Fruit fly (Drosophila melanogaster) whole organism, embryonic: Measurements from ENCODE around the gene CG43915.

Experiments
- Ada2b ChIP-seq: fragments of 200-800 bp; sonication (Bioruptor generic); IDR thresholded peaks from 2 replicates; pipeline ENCODE4 v1.3.6; 2022; ENCODE audit warnings: missing biosample characterization, missing genetic modification characterization
- CG10654 ChIP-seq: fragments of 200-800 bp; sonication (Bioruptor generic); optimal IDR thresholded peaks from 2 replicates; lab custom pipeline; 2016; ENCODE audit warnings: missing biosample characterization, missing genetic modification characterization
- CG12659 ChIP-seq: fragments of 200-800 bp; sonication (Bioruptor generic); optimal IDR thresholded peaks from 3 replicates; lab custom pipeline; 2017; ENCODE audit warnings: mild to moderate bottlenecking, missing biosample characterization, missing genetic modification reagents, missing genetic modification characterization
- CG13894 ChIP-seq: fragments of 200-800 bp; sonication (Bioruptor generic); optimal IDR thresholded peaks from 3 replicates; lab custom pipeline; 2018; ENCODE audit warnings: missing biosample characterization, mild to moderate bottlenecking, missing genetic modification characterization, moderate library complexity
- CG14050 ChIP-seq: fragments of 200-800 bp; sonication (Bioruptor generic); IDR thresholded peaks from 3 replicates; pipeline ENCODE4 v1.3.6; 2022; ENCODE audit warnings: missing biosample characterization, missing genetic modification characterization
- CG1529 ChIP-seq: fragments of 200-800 bp; sonication (Bioruptor generic); optimal IDR thresholded peaks from 3 replicates; lab custom pipeline; 2018; ENCODE audit warnings: missing biosample characterization, missing genetic modification characterization
- CG15601 ChIP-seq: fragments of 200-800 bp; sonication (Bioruptor generic); optimal IDR thresholded peaks from 3 replicates; lab custom pipeline; 2019; ENCODE audit warnings: missing biosample characterization, mild to moderate bottlenecking, missing genetic modification characterization, moderate library complexity
- CG1647 ChIP-seq: fragments of 200-800 bp; sonication (Bioruptor generic); optimal IDR thresholded peaks from 3 replicates; lab custom pipeline; 2016; ENCODE audit warnings: missing biosample characterization, missing genetic modification characterization
- CG1792 ChIP-seq: fragments of 200-800 bp; sonication (Bioruptor generic); optimal IDR thresholded peaks from 2 replicates; lab custom pipeline; 2016; ENCODE audit warnings: missing biosample characterization, missing genetic modification characterization
- CG18599 ChIP-seq: fragments of 200-800 bp; sonication (Bioruptor generic); optimal IDR thresholded peaks from 3 replicates; lab custom pipeline; 2017; ENCODE audit warnings: missing biosample characterization, missing genetic modification characterization, mild to moderate bottlenecking, moderate library complexity, missing genetic modification reagents
- CG18619 ChIP-seq: fragments of 200-800 bp; sonication (Bioruptor generic); optimal IDR thresholded peaks from 3 replicates; lab custom pipeline; 2017; ENCODE audit warnings: missing biosample characterization, mild to moderate bottlenecking, missing genetic modification characterization
- CG2116 ChIP-seq: fragments of 200-800 bp; sonication (Bioruptor generic); optimal IDR thresholded peaks from 3 replicates; lab custom pipeline; 2018; ENCODE audit warnings: missing biosample characterization, mild to moderate bottlenecking, missing genetic modification characterization
- CG2120 ChIP-seq: fragments of 200-800 bp; sonication (Bioruptor generic); optimal IDR thresholded peaks from 3 replicates; lab custom pipeline; 2016; ENCODE audit warnings: missing biosample characterization, missing genetic modification characterization
- CG31388 ChIP-seq: fragments of 200-800 bp; sonication (Bioruptor generic); optimal IDR thresholded peaks from 2 replicates; lab custom pipeline; 2016; ENCODE audit warnings: missing biosample characterization, missing genetic modification characterization
- CG3163 ChIP-seq: fragments of 200-800 bp; sonication (Bioruptor generic); optimal IDR thresholded peaks from 3 replicates; lab custom pipeline; 2016; ENCODE audit warnings: missing biosample characterization, missing genetic modification characterization
- CG4617 ChIP-seq: fragments of 200-800 bp; sonication (Bioruptor generic); optimal IDR thresholded peaks from 3 replicates; lab custom pipeline; 2016; ENCODE audit warnings: missing biosample characterization, missing genetic modification characterization, borderline replicate concordance
- CG4730 ChIP-seq: fragments of 200-800 bp; sonication (Bioruptor generic); IDR thresholded peaks from 2 replicates; pipeline ENCODE4 v1.3.6; 2022; ENCODE audit warnings: missing biosample characterization, missing genetic modification characterization
- CG7556 ChIP-seq: fragments of 200-800 bp; sonication (Bioruptor generic); optimal IDR thresholded peaks from 2 replicates; lab custom pipeline; 2017; ENCODE audit warnings: missing biosample characterization, mild to moderate bottlenecking, missing genetic modification characterization
- CG9727 ChIP-seq: fragments of 200-800 bp; sonication (Bioruptor generic); optimal IDR thresholded peaks from 3 replicates; lab custom pipeline; 2017; ENCODE audit warnings: missing biosample characterization, mild to moderate bottlenecking, missing genetic modification characterization
- CG9797 ChIP-seq: fragments of 200-800 bp; sonication (Bioruptor generic); optimal IDR thresholded peaks from 3 replicates; lab custom pipeline; 2018; ENCODE audit warnings: missing biosample characterization, mild to moderate bottlenecking, missing genetic modification characterization
- CoRest ChIP-seq: fragments of 200-800 bp; sonication (Bioruptor generic); optimal IDR thresholded peaks from 3 replicates; lab custom pipeline; 2018; ENCODE audit warnings: missing biosample characterization, mild to moderate bottlenecking, missing genetic modification characterization, moderate library complexity
- CrebB ChIP-seq: fragments of 200-800 bp; sonication (Bioruptor generic); optimal IDR thresholded peaks from 3 replicates; lab custom pipeline; 2018; ENCODE audit warnings: missing biosample characterization, mild to moderate bottlenecking, missing genetic modification characterization
- Dip2 ChIP-seq: fragments of 200-800 bp; sonication (Bioruptor generic); IDR thresholded peaks from 2 replicates; pipeline ENCODE4 v1.3.6; 2022; ENCODE audit warnings: missing biosample characterization, missing genetic modification characterization
- Hmr ChIP-seq: fragments of 200-800 bp; sonication (Bioruptor generic); optimal IDR thresholded peaks from 3 replicates; lab custom pipeline; 2017; ENCODE audit warnings: mild to moderate bottlenecking, missing biosample characterization, missing genetic modification reagents, missing genetic modification characterization
- Hr51 ChIP-seq, 2 experiments: fragments of 200-800 bp; sonication (Bioruptor generic); optimal IDR thresholded peaks; 2 replicates in 1 of 2; 3 replicates in 1 of 2; lab custom pipeline; 2016 to 2018; ENCODE audit warnings: missing biosample characterization in 2 of 2, missing genetic modification characterization in 2 of 2, mild to moderate bottlenecking in 1 of 2, moderate library complexity in 1 of 2
- Mad ChIP-seq: fragments of 200-800 bp; sonication (Bioruptor generic); optimal IDR thresholded peaks from 2 replicates; lab custom pipeline; 2016; ENCODE audit warnings: missing biosample characterization, missing genetic modification characterization
- Oli ChIP-seq: fragments of 200-800 bp; sonication (Bioruptor generic); optimal IDR thresholded peaks from 2 replicates; lab custom pipeline; 2018; ENCODE audit warnings: missing biosample characterization, mild to moderate bottlenecking, missing genetic modification characterization, moderate library complexity
- Tbp ChIP-seq: fragments of >200 bp; optimal IDR thresholded peaks from 2 replicates; lab custom pipeline; 2018; ENCODE audit warnings: missing biosample characterization, missing genetic modification characterization
- Xbp1 ChIP-seq: fragments of 200-800 bp; sonication (Bioruptor generic); optimal IDR thresholded peaks from 3 replicates; lab custom pipeline; 2016; ENCODE audit warnings: missing biosample characterization, mild to moderate bottlenecking, missing genetic modification characterization
- ap ChIP-seq: fragments of 200-800 bp; sonication (Bioruptor generic); IDR thresholded peaks from 2 replicates; pipeline ENCODE4 v1.3.6; 2022; ENCODE audit warnings: missing biosample characterization, missing genetic modification characterization
- bsh ChIP-seq, 2 experiments: fragments of 200-800 bp; sonication (Bioruptor generic); optimal IDR thresholded peaks; 2 replicates each; lab custom pipeline; 2017 to 2018; ENCODE audit warnings: mild to moderate bottlenecking in 2 of 2, missing biosample characterization in 2 of 2, missing genetic modification characterization in 2 of 2, moderate library complexity in 1 of 2
- chm ChIP-seq: fragments of 200-800 bp; sonication (Bioruptor generic); IDR thresholded peaks from 2 replicates; pipeline ENCODE4 v1.3.6; 2022; ENCODE audit warnings: missing biosample characterization, missing genetic modification characterization
- crp ChIP-seq, 2 experiments: fragments of 200-800 bp; sonication (Bioruptor generic); optimal IDR thresholded peaks; 2 replicates in 1 of 2; 3 replicates in 1 of 2; lab custom pipeline; 2017; ENCODE audit warnings: missing biosample characterization in 2 of 2, missing genetic modification characterization in 2 of 2, mild to moderate bottlenecking in 1 of 2, moderate library complexity in 1 of 2
- dati ChIP-seq: fragments of 200-800 bp; sonication (Bioruptor generic); IDR thresholded peaks from 2 replicates; pipeline ENCODE4 v1.3.6; 2022; ENCODE audit warnings: missing biosample characterization, missing genetic modification characterization
- fd3F ChIP-seq: fragments of 200-800 bp; sonication (Bioruptor generic); optimal IDR thresholded peaks from 2 replicates; lab custom pipeline; 2018; ENCODE audit warnings: missing biosample characterization, mild to moderate bottlenecking, missing genetic modification characterization, moderate library complexity
- gfzf ChIP-seq: fragments of 200-800 bp; sonication (Bioruptor generic); optimal IDR thresholded peaks from 2 replicates; lab custom pipeline; 2016; ENCODE audit warnings: missing biosample characterization, mild to moderate bottlenecking, missing genetic modification characterization, moderate library complexity
- grau ChIP-seq: fragments of 200-800 bp; optimal IDR thresholded peaks from 3 replicates; lab custom pipeline; 2019; ENCODE audit warnings: missing biosample characterization, mild to moderate bottlenecking, missing genetic modification characterization, moderate library complexity
- lilli ChIP-seq: fragments of 200-800 bp; sonication (Bioruptor generic); optimal IDR thresholded peaks from 3 replicates; lab custom pipeline; 2016; ENCODE audit warnings: missing biosample characterization, missing genetic modification characterization
- luna ChIP-seq: fragments of 200-800 bp; sonication (Bioruptor generic); optimal IDR thresholded peaks from 2 replicates; lab custom pipeline; 2016; ENCODE audit warnings: missing biosample characterization, missing genetic modification characterization
- nerfin-1 ChIP-seq: fragments of 200-800 bp; sonication (Bioruptor generic); optimal IDR thresholded peaks from 3 replicates; lab custom pipeline; 2019; ENCODE audit warnings: missing biosample characterization, mild to moderate bottlenecking, missing genetic modification characterization, moderate library complexity
- nerfin-2 ChIP-seq: fragments of 200-800 bp; sonication (Bioruptor generic); IDR thresholded peaks from 2 replicates; pipeline ENCODE4 v1.3.6; 2022; ENCODE audit warnings: missing biosample characterization, missing genetic modification characterization; ENCODE audit not compliant: partially characterized antibody
- p53 ChIP-seq: fragments of 200-800 bp; sonication (Bioruptor generic); optimal IDR thresholded peaks from 2 replicates; lab custom pipeline; 2016; ENCODE audit warnings: missing biosample characterization, missing genetic modification characterization
- prd ChIP-seq, 3 experiments: fragments of >200 bp in 2 of 3; fragments of 200-800 bp in 1 of 3; sonication (Bioruptor generic) in 1 of 3; optimal IDR thresholded peaks in 2 of 3; IDR thresholded peaks in 1 of 3; 2 replicates in 2 of 3; 3 replicates in 1 of 3; pipeline versions ENCODE4 v1.3.6 to Lab custom; 2017 to 2022; ENCODE audit warnings: missing biosample characterization in 1 of 3, missing genetic modification characterization in 1 of 3
- scrt ChIP-seq: fragments of 200-800 bp; sonication (Bioruptor generic); optimal IDR thresholded peaks from 2 replicates; lab custom pipeline; 2018; ENCODE audit warnings: missing biosample characterization, mild to moderate bottlenecking, missing genetic modification characterization, moderate library complexity
- sd ChIP-seq: fragments of 200-800 bp; sonication (Bioruptor generic); optimal IDR thresholded peaks from 3 replicates; lab custom pipeline; 2018; ENCODE audit warnings: missing biosample characterization, mild to moderate bottlenecking, missing genetic modification characterization, moderate library complexity
- tap ChIP-seq: fragments of 200-800 bp; optimal IDR thresholded peaks from 3 replicates; lab custom pipeline; 2019; ENCODE audit warnings: missing biosample characterization, mild to moderate bottlenecking, missing genetic modification characterization, moderate library complexity
- tin ChIP-seq: fragments of 200-800 bp; sonication (Bioruptor generic); optimal IDR thresholded peaks from 3 replicates; lab custom pipeline; 2016; ENCODE audit warnings: missing biosample characterization, missing genetic modification characterization
- toy ChIP-seq: fragments of 200-800 bp; sonication (Bioruptor generic); IDR thresholded peaks from 2 replicates; pipeline ENCODE4 v1.3.6; 2022; ENCODE audit warnings: missing biosample characterization, missing genetic modification characterization
- z ChIP-seq: fragments of 200-800 bp; sonication (Bioruptor generic); IDR thresholded peaks from 3 replicates; pipeline ENCODE4 v1.3.6; 2022; ENCODE audit warnings: missing biosample characterization, missing genetic modification characterization

Gene CG43915

DNA sequence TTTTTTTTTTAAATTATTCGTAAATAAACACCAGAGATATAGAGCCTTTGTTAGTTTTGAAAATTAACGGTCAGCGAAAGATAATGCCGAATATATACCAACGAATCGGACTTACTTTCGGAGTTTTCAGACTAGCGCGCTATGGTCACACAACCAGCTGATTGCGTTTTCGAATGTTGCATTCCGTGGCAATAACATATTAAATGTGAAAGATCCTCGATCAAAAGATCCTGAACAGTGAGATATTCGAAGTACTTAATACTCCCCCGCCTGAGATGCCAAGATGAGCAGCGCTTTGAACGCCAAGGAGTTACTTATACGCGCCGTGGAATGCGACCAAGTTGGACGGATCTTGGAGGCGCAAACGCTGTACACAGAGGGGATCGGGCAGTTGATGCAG, 30.6 kb downstream of the CG43915 start, which contains the start of gene CG14985 (continued):
- TF ChIP-seq p53 (GFP tag; lab: Kevin White, UChicago) (no peak), Hr51 (GFP tag; optimal IDR thresholded peaks at IDR 0.05; lab: Kevin White, UChicago) (no peak), gfzf (peak; percentile 69), nerfin-1 (peak; percentile 4), CG9797 (GFP tag; lab: Kevin White, UChicago) (peak; percentile 62), toy (no peak), CG4617 (GFP tag; lab: Kevin White, UChicago) (peak; percentile 16), CG1647 (GFP tag; lab: Kevin White, UChicago) (no peak), sd (tag; lab: Kevin White, UChicago) (peak; percentile 55), CG31388 (GFP tag; lab: Kevin White, UChicago) (no peak), crp (GFP tag; optimal IDR thresholded peaks at IDR 0.05; lab: Kevin White, UChicago) (peak in 1 of 2 experiments; percentile 85), CG3163 (GFP tag; lab: Kevin White, UChicago) (no peak), Oli (tag; lab: Kevin White, UChicago) (no peak), Tbp (GFP tag; lab: Kevin White, UChicago) (no peak), CrebB (tag; lab: Kevin White, UChicago) (no peak), luna (GFP tag; lab: Kevin White, UChicago) (no peak), chm (GFP tag; lab: Robert Waterston, UW) (no peak), CG10654 (GFP tag; lab: Kevin White, UChicago) (no peak), nerfin-2 (GFP tag; lab: Robert Waterston, UW) (no peak), CG4730 (no peak), CG12659 (GFP tag; lab: Kevin White, UChicago) (no peak), prd (optimal IDR thresholded peaks at IDR 0.05; lab: Kevin White, UChicago) (no peak), prd (GFP tag; IDR thresholded peaks at IDR 0.05; lab: Robert Waterston, UW) (no peak), CG2116 (GFP tag; lab: Kevin White, UChicago) (peak; percentile 6), CG1529 (GFP tag; lab: Kevin White, UChicago) (no peak)
- TF ChIP-seq, all 482 proteins: peak for 18

DNA sequence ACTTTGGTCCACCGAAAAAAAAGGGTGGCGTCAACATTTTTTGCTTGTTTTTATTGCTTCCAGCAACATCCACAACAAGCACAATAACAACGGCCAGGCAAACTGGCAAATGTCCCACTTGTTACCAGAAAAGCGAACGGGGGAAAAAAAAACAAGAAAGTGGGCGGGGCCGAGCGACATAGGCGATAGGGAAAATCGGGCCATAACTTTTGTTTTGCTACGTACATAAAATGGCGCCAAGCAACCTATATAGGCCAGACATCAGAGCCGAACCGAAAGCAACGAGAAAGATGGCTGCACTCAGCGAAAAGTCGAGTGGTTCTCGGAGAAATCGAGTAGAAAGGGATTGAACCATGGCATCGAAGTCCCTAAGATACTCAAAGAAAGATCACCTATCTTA, 34.6 kb downstream of the CG43915 start:
- no peak for TF ChIP-seq fd3F (GFP tag; lab: Kevin White, UChicago)
- TF ChIP-seq CG18599 (GFP tag; lab: Kevin White, UChicago) = no peak
- TF ChIP-seq dati (GFP tag; lab: Robert Waterston, UW) = no peak
- peak; percentile 39 for TF ChIP-seq CG7556
- TF ChIP-seq CG18619 (GFP tag; lab: Kevin White, UChicago) = peak; percentile 26
- peak; percentile 62 for TF ChIP-seq CG13894 (tag; lab: Kevin White, UChicago)
- TF ChIP-seq CG9727 (GFP tag; lab: Kevin White, UChicago) = peak; percentile 3
- TF ChIP-seq Hmr (GFP tag; lab: Kevin White, UChicago) = peak; percentile 40
- TF ChIP-seq Xbp1 = peak; percentile 5
- TF ChIP-seq CG15601 (tag; lab: Kevin White, UChicago) = no peak
- peak; percentile 34 for TF ChIP-seq CG2120
- peak in 1 of 2 experiments; percentile 5 for TF ChIP-seq bsh (GFP tag; optimal IDR thresholded peaks at IDR 0.05; lab: Kevin White, UChicago)
- TF ChIP-seq CG1529 (GFP tag; lab: Kevin White, UChicago) = no peak
- no peak for TF ChIP-seq lilli (GFP tag; lab: Kevin White, UChicago)
- TF ChIP-seq Ada2b (GFP tag; lab: Robert Waterston, UW) = peak; percentile 13; the same call in 1 of the 2 replicates
- TF ChIP-seq Dip2 = no peak
- TF ChIP-seq ap = no peak
- peak; percentile 7 for TF ChIP-seq CoRest
- TF ChIP-seq CG12659 (GFP tag; lab: Kevin White, UChicago) = peak; percentile 5
- TF ChIP-seq scrt (GFP tag; lab: Kevin White, UChicago) = peak; percentile 77
- TF ChIP-seq CG14050 (GFP tag; lab: Robert Waterston, UW) = no peak
- no peak for TF ChIP-seq tap (tag; lab: Kevin White, UChicago)
- TF ChIP-seq Mad (GFP tag; lab: Kevin White, UChicago) = no peak
- TF ChIP-seq CG1792 = no peak
- no peak for TF ChIP-seq tin (GFP tag; lab: Kevin White, UChicago)
- peak; percentile 38 for TF ChIP-seq grau (tag; lab: Kevin White, UChicago)
- no peak for TF ChIP-seq z
